Worm (Caenorhabditis elegans) whole organism, mixed stage, embryonic: Measurements from ENCODE around the gene Y17G9B.5.
A peak's percentile ranks its signal among the peaks of the same experiment; 100 is the strongest.

Source experiments
- M03D4.4 ChIP-seq: sonication (generic microtip); optimal IDR thresholded peaks from 2 replicates; lab custom pipeline; 2017; ENCODE audit warnings: mild to moderate bottlenecking, missing genetic modification characterization, missing compliant biosample characterization
- bed-3 ChIP-seq: fragments of 200-800 bp; sonication (Bioruptor generic); optimal IDR thresholded peaks from 3 replicates; lab custom pipeline; 2018; ENCODE audit warnings: mild to moderate bottlenecking, missing genetic modification characterization, moderate library complexity, missing compliant biosample characterization
- ceh-39 ChIP-seq: fragments of 150-350 bp; optimal IDR thresholded peaks from 2 replicates; lab custom pipeline; 2014; ENCODE audit warnings: missing biosample characterization, missing genetic modification characterization
- ceh-43 ChIP-seq: fragments of 200-800 bp; sonication (Bioruptor generic); optimal IDR thresholded peaks from 2 replicates; lab custom pipeline; 2018; ENCODE audit warnings: mild to moderate bottlenecking, missing genetic modification characterization, moderate library complexity, missing compliant biosample characterization
- ceh-83 ChIP-seq: fragments of 200-800 bp; sonication (Bioruptor generic); optimal IDR thresholded peaks from 2 replicates; lab custom pipeline; 2018; ENCODE audit warnings: mild to moderate bottlenecking, missing genetic modification characterization, missing compliant biosample characterization
- ces-1 ChIP-seq: fragments of 150-350 bp; optimal IDR thresholded peaks from 2 replicates; lab custom pipeline; 2014; ENCODE audit warnings: missing biosample characterization, missing genetic modification reagents, missing genetic modification characterization
- cnd-1 ChIP-seq: fragments of 200-800 bp; sonication (Bioruptor generic); optimal IDR thresholded peaks from 2 replicates; lab custom pipeline; 2018; ENCODE audit warnings: mild to moderate bottlenecking, missing genetic modification characterization, missing compliant biosample characterization
- drap-1 ChIP-seq: fragments of 200-800 bp; sonication (Bioruptor generic); optimal IDR thresholded peaks from 3 replicates; lab custom pipeline; 2018; ENCODE audit warnings: mild to moderate bottlenecking, missing genetic modification characterization, missing compliant biosample characterization
- elt-1 ChIP-seq: sonication (generic microtip); optimal IDR thresholded peaks from 2 replicates; lab custom pipeline; 2017; ENCODE audit warnings: missing genetic modification characterization, mild to moderate bottlenecking, missing compliant biosample characterization, antibody characterized with exemption, moderate library complexity, borderline replicate concordance; ENCODE audit not compliant: insufficient read depth
- elt-3 ChIP-seq: fragments of 150-350 bp; optimal IDR thresholded peaks from 2 replicates; lab custom pipeline; 2014; ENCODE audit warnings: missing biosample characterization, missing genetic modification characterization
- flh-1 ChIP-seq: fragments of 200-800 bp; sonication (Bioruptor generic); optimal IDR thresholded peaks from 2 replicates; lab custom pipeline; 2018; ENCODE audit warnings: mild to moderate bottlenecking, missing genetic modification characterization, moderate library complexity, missing compliant biosample characterization
- hlh-1 ChIP-seq: fragments of 150-350 bp; optimal IDR thresholded peaks from 2 replicates; lab custom pipeline; 2014; ENCODE audit warnings: missing biosample characterization, missing genetic modification reagents, missing genetic modification characterization
- lin-13 ChIP-seq: fragments of 150-350 bp; optimal IDR thresholded peaks from 2 replicates; lab custom pipeline; 2014; ENCODE audit warnings: missing biosample characterization, missing genetic modification characterization
- lin-32 ChIP-seq: fragments of 200-800 bp; sonication (Bioruptor generic); optimal IDR thresholded peaks from 2 replicates; lab custom pipeline; 2018; ENCODE audit warnings: mild to moderate bottlenecking, missing genetic modification characterization, missing compliant biosample characterization
- lsy-2 ChIP-seq: fragments of 150-350 bp; optimal IDR thresholded peaks from 2 replicates; lab custom pipeline; 2014; ENCODE audit warnings: missing biosample characterization, missing genetic modification characterization
- mab-5 ChIP-seq: fragments of 150-350 bp; optimal IDR thresholded peaks from 2 replicates; lab custom pipeline; 2014; ENCODE audit warnings: missing biosample characterization, missing genetic modification characterization
- mep-1 ChIP-seq: fragments of 150-350 bp; optimal IDR thresholded peaks from 2 replicates; lab custom pipeline; 2017; ENCODE audit warnings: missing biosample characterization, missing genetic modification reagents, missing genetic modification characterization, inconsistent platforms
- mls-2 ChIP-seq: sonication (generic microtip); optimal IDR thresholded peaks from 2 replicates; lab custom pipeline; 2016; ENCODE audit warnings: mild to moderate bottlenecking, missing genetic modification characterization, moderate library complexity, missing compliant biosample characterization
- nhr-12 ChIP-seq: fragments of 150-350 bp; optimal IDR thresholded peaks from 2 replicates; lab custom pipeline; 2014; ENCODE audit warnings: missing biosample characterization, missing genetic modification characterization
- nhr-2 ChIP-seq: fragments of 150-350 bp; optimal IDR thresholded peaks from 2 replicates; lab custom pipeline; 2014; ENCODE audit warnings: missing biosample characterization, missing genetic modification characterization
- nhr-237 ChIP-seq: fragments of 150-350 bp; optimal IDR thresholded peaks from 2 replicates; lab custom pipeline; 2014; ENCODE audit warnings: missing biosample characterization, missing genetic modification characterization
- nhr-76 ChIP-seq: sonication (generic microtip); optimal IDR thresholded peaks from 2 replicates; lab custom pipeline; 2017; ENCODE audit warnings: missing biosample characterization, missing genetic modification characterization
- pha-4 ChIP-seq: fragments of 150-350 bp; optimal IDR thresholded peaks from 2 replicates; lab custom pipeline; 2018; ENCODE audit warnings: missing biosample characterization, missing genetic modification reagents, missing genetic modification characterization
- sem-2 ChIP-seq: fragments of 200-800 bp; sonication (Bioruptor generic); optimal IDR thresholded peaks from 2 replicates; lab custom pipeline; 2018; ENCODE audit warnings: mild to moderate bottlenecking, missing genetic modification characterization, missing compliant biosample characterization
- sptf-1 ChIP-seq: sonication (generic microtip); optimal IDR thresholded peaks from 2 replicates; lab custom pipeline; 2017; ENCODE audit warnings: mild to moderate bottlenecking, missing genetic modification characterization, moderate library complexity, missing compliant biosample characterization
- tbx-8 ChIP-seq: fragments of 200-800 bp; sonication (Bioruptor generic); optimal IDR thresholded peaks from 2 replicates; lab custom pipeline; 2018; ENCODE audit warnings: mild to moderate bottlenecking, missing genetic modification characterization, moderate library complexity, missing compliant biosample characterization
- unc-39 ChIP-seq: fragments of 150-350 bp; optimal IDR thresholded peaks from 2 replicates; lab custom pipeline; 2014; ENCODE audit warnings: missing biosample characterization, missing genetic modification characterization
- unc-62 ChIP-seq: fragments of 150-350 bp; optimal IDR thresholded peaks from 2 replicates; lab custom pipeline; 2014; ENCODE audit warnings: missing biosample characterization, missing genetic modification reagents, missing genetic modification characterization
- ztf-11 ChIP-seq: fragments of 150-350 bp; optimal IDR thresholded peaks from 2 replicates; lab custom pipeline; 2014; ENCODE audit warnings: missing biosample characterization, missing genetic modification characterization

The Y17G9B.5 gene

DNA sequence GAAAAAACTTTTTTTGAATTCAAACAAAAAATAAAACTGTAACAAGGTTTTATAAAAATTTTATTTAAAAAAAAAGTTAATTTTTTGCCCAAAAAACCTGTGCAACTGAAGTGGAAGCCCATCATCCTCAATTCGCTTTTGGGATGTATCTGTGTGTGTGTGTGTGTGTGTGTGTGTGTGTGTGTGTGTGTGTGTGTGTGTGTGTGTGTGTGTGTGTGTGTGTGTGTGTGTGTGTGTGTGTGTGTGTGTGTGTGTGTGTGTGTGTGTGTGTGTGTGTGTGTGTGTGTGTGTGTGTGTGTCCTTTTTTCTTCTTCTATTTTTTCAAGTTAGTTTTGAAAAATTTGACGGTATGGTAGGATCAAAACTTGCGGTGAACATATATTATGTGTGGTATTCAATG is 34.6 kb downstream of the Y17G9B.5 start:
- TF ChIP-seq sptf-1 (tag; lab: Kevin White, UChicago) (peak; percentile 35), M03D4.4 (peak; percentile 22), cnd-1 (peak; percentile 60)
- TF ChIP-seq, all 35 proteins: peak for 3; not testable (repeated sequence) for 32

DNA sequence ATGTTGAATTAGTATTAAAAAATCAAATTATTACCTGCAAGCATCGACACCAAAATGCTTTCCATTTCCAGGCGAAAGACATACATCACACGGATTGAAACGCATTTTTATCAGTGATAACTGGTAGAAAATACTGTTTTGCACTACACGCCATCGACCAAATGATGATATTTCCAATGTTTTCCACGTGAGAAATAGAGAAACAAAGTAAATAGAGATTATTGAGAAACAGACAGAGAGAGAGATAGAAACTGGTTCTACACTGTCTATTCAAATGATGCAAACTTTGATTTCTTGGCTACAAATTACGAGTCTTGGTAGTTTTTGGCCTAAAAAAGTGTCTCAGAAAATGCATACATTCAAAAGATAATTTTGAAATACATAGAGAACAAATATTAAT is 38.3 kb downstream of the Y17G9B.5 start, which contains the start of gene nhr-104:
Gene nhr-104 (minus strand): TSS at position 361 of the 400 bp plus-strand sequence.
- TF ChIP-seq pha-4 (tag; lab: Kevin White, UChicago), result no peak
- TF ChIP-seq bed-3 (GFP tag; lab: Kevin White, UChicago), result no peak
- peak; percentile 22 for TF ChIP-seq nhr-237 (tag; lab: Kevin White, UChicago)
- TF ChIP-seq unc-62 (GFP tag; lab: Kevin White, UChicago), result no peak
- no peak for TF ChIP-seq tbx-8 (GFP tag; lab: Kevin White, UChicago)
- TF ChIP-seq mls-2, result no peak
- TF ChIP-seq mab-5 (tag; lab: Kevin White, UChicago), result no peak
- no peak for TF ChIP-seq unc-39 (tag; lab: Kevin White, UChicago)

DNA sequence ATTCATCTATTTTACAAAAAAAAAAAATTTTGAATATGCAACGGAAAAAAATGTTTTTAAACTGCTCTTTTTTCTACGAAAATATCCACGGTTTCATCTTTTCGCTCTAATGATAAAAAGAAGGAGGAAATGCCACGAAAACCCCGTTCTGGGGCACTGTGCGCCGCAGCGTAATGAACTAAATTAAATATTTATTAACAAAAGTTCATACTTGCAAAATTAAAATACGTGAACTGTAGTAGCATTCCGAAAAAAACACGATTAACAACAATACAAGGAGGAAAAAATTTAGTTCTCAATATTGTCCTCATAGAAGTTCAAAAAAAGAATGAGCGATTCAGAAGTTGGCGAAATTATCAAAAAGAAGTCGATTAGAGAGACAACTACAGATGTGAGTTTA is 39.4 kb downstream of the Y17G9B.5 start, which contains the start of gene R11E3.1:
Gene R11E3.1 (plus strand): TSS at position 301 of the 400 bp plus-strand sequence.
- TF ChIP-seq hlh-1 (tag; lab: Kevin White, UChicago) (no peak), nhr-12 (tag; lab: Kevin White, UChicago) (no peak), drap-1 (GFP tag; lab: Kevin White, UChicago) (no peak), nhr-2 (tag; lab: Kevin White, UChicago) (no peak), mab-5 (tag; lab: Kevin White, UChicago) (no peak), cnd-1 (no peak), tbx-8 (GFP tag; lab: Kevin White, UChicago) (no peak), pha-4 (tag; lab: Kevin White, UChicago) (no peak), elt-1 (tag; lab: Kevin White, UChicago) (no peak), sem-2 (GFP tag; lab: Kevin White, UChicago) (no peak), mep-1 (tag; lab: Kevin White, UChicago) (no peak), lin-32 (no peak), nhr-76 (no peak), flh-1 (no peak), elt-3 (tag; lab: Kevin White, UChicago) (no peak), mls-2 (no peak)

ce11 chrIV:4795111-4795510 is 45.1 kb downstream of the Y17G9B.5 start:
- TF ChIP-seq lin-13 (tag; lab: Kevin White, UChicago), result no peak
- no peak for TF ChIP-seq tbx-8 (GFP tag; lab: Kevin White, UChicago)
- no peak for TF ChIP-seq hlh-1 (tag; lab: Kevin White, UChicago)
- no peak for TF ChIP-seq mab-5 (tag; lab: Kevin White, UChicago)
- TF ChIP-seq pha-4 (tag; lab: Kevin White, UChicago), result no peak
- TF ChIP-seq lin-32, result no peak
- TF ChIP-seq elt-1 (tag; lab: Kevin White, UChicago), result no peak
- no peak for TF ChIP-seq flh-1
- no peak for TF ChIP-seq sem-2 (GFP tag; lab: Kevin White, UChicago)
- TF ChIP-seq ceh-39 (tag; lab: Kevin White, UChicago), result no peak
- no peak for TF ChIP-seq ceh-43 (GFP tag; lab: Kevin White, UChicago)
- TF ChIP-seq nhr-237 (tag; lab: Kevin White, UChicago), result no peak
- no peak for TF ChIP-seq nhr-76
- no peak for TF ChIP-seq ztf-11 (tag; lab: Kevin White, UChicago)
- TF ChIP-seq unc-39 (tag; lab: Kevin White, UChicago), result no peak

DNA sequence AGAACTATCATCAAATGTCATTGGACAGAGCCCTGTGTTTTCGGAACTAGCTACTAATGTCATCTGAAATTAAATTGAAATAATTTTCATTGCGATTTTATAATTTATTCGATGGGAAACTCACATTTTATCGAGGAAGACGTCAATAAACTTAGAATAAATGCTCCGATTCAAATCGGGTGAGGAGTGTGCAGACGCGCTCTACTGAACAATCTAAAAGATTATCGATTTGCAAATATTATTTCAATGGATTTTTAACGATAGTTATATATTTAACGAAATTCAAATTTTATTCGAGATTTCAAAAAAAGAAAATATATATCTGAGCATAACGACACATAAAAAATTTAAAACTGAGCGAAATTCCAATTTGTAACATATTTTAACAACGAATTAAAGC is 49.1 kb downstream of the Y17G9B.5 start, which contains the start of gene eor-1:
Gene eor-1 (minus strand): TSS at position 65 of the 400 bp plus-strand sequence.
- no peak for TF ChIP-seq ztf-11 (tag; lab: Kevin White, UChicago)
- no peak for TF ChIP-seq M03D4.4
- TF ChIP-seq mep-1 (tag; lab: Kevin White, UChicago), result peak; percentile 0
- peak; percentile 12 for TF ChIP-seq nhr-237 (tag; lab: Kevin White, UChicago)
- TF ChIP-seq ceh-39 (tag; lab: Kevin White, UChicago), result peak; percentile 89
- peak; percentile 14 for TF ChIP-seq ceh-83
- TF ChIP-seq lsy-2 (tag; lab: Kevin White, UChicago), result peak; percentile 31
- peak; percentile 63 for TF ChIP-seq ces-1 (GFP tag; lab: Kevin White, UChicago)
- TF ChIP-seq, all 35 proteins: peak for 6
